Worm (Caenorhabditis elegans): ENCODE results near the gene ZK105.13.

- TF ChIP-seq W03F9.2 (tag; optimal IDR thresholded peaks at IDR 0.05) (no peak), him-1 (tag; optimal IDR thresholded peaks at IDR 0.05) (no peak), dao-5 (tag; optimal IDR thresholded peaks at IDR 0.05) (no peak)
Measured at ce11 chrV:7747132-7747531, 34.2 kb upstream of the ZK105.13 start.
